Worm (Caenorhabditis elegans): ENCODE data around the gene fip-7.

Gene fip-7

DNA sequence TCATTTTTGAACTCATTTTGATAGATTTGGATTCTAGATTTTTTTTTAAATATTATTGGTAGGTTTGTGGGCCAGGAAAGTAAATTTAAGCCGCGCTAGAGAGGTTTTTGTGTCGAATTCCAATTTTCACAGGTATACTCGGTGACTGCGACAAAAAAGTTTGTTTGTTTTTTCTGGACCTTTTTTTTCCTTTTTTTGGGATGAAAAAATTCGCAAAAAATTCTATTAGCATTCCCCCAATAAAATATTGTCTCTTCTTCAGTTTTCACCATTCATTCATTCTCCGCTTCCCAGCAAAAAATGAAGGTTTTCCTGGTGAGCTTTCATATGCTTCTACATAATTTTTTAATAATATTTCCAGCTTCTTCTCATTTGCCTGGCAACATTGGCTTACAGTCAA lies 3.1 kb downstream of the fip-7 start, which contains the start of gene Y51H4A.936:
Gene Y51H4A.936, plus strand, starts transcription at position 301 of the 400 bp plus-strand sequence.
- TF ChIP-seq blmp-1 (tag; optimal IDR thresholded peaks at IDR 0.05) = no peak
- no peak for TF ChIP-seq zag-1 (tag; optimal IDR thresholded peaks at IDR 0.05)
- TF ChIP-seq egl-13 (tag; optimal IDR thresholded peaks at IDR 0.05) = no peak
- TF ChIP-seq unc-98 (GFP tag; IDR thresholded peaks at IDR 0.05) = no peak
- TF ChIP-seq Y116A8C.19 (tag; optimal IDR thresholded peaks at IDR 0.05; ENCODE audit: borderline replicate concordance) = no peak
- no peak for TF ChIP-seq ceh-8 (GFP tag; optimal IDR thresholded peaks at IDR 0.05)
- TF ChIP-seq snpc-4 (tag; optimal IDR thresholded peaks at IDR 0.05) = no peak
- TF ChIP-seq ceh-82 (tag; optimal IDR thresholded peaks at IDR 0.05) = no peak
- TF ChIP-seq irx-1 (tag; optimal IDR thresholded peaks at IDR 0.05) = no peak
- TF ChIP-seq zip-4 (GFP tag; optimal IDR thresholded peaks at IDR 0.05) = no peak
- TF ChIP-seq ets-5 (GFP tag; IDR thresholded peaks at IDR 0.05) = no peak
- no peak for TF ChIP-seq mab-9 (GFP tag; IDR thresholded peaks at IDR 0.05)
- TF ChIP-seq mdl-1 (tag; optimal IDR thresholded peaks at IDR 0.05) = no peak
- no peak for TF ChIP-seq vab-15 (tag; optimal IDR thresholded peaks at IDR 0.05)
- no peak for TF ChIP-seq jun-1 (tag; optimal IDR thresholded peaks at IDR 0.05)
- no peak for TF ChIP-seq swsn-7 (tag; optimal IDR thresholded peaks at IDR 0.05)
- TF ChIP-seq sup-37 (GFP tag; optimal IDR thresholded peaks at IDR 0.05) = no peak
- no peak for TF ChIP-seq fkh-10 (GFP tag; optimal IDR thresholded peaks at IDR 0.05)
- no peak for TF ChIP-seq F16B12.6 (tag; optimal IDR thresholded peaks at IDR 0.05)

DNA sequence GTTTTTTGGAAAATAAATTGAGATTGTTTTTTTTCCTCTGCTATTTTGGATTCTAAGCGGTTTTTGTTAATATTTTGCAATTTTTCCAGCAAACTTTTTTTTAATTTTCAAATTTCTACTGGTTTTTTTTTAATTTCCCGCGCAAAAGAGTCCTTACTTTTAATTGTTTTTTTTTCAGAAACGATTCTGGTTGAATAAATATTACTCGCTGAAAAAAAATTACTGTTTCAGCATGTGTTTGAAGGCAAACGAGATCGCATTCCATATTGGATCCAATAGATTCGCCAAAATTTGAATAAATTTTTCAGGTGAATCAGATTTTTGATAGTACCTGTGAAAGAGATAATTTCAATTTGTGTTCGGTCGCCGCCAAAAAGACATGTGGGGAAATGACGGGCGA lies 3.8 kb downstream of the fip-7 start:
- TF ChIP-seq ceh-88 (GFP tag; IDR thresholded peaks at IDR 0.05) = no peak
- TF ChIP-seq mdl-1 (tag; optimal IDR thresholded peaks at IDR 0.05) = no peak
- no peak for TF ChIP-seq F16B12.6 (tag; optimal IDR thresholded peaks at IDR 0.05)
- TF ChIP-seq nhr-90 (tag; optimal IDR thresholded peaks at IDR 0.05; ENCODE audit: poor library complexity) = no peak
- no peak for TF ChIP-seq unc-86 (tag; optimal IDR thresholded peaks at IDR 0.05)
- no peak for TF ChIP-seq egl-13 (tag; optimal IDR thresholded peaks at IDR 0.05)
- TF ChIP-seq ces-1 (GFP tag; optimal IDR thresholded peaks at IDR 0.05) = no peak
- TF ChIP-seq fkh-8 (tag; optimal IDR thresholded peaks at IDR 0.05) = no peak
- TF ChIP-seq nhr-71 (tag; optimal IDR thresholded peaks at IDR 0.05) = no peak
- no peak for TF ChIP-seq ztf-4 (tag; optimal IDR thresholded peaks at IDR 0.05)
- no peak for TF ChIP-seq nhr-11 (tag; optimal IDR thresholded peaks at IDR 0.05)
- TF ChIP-seq vab-15 (tag; optimal IDR thresholded peaks at IDR 0.05) = no peak
- no peak for TF ChIP-seq nhr-76 (tag; optimal IDR thresholded peaks at IDR 0.05)
- no peak for TF ChIP-seq unc-130 (tag; optimal IDR thresholded peaks at IDR 0.05)
- TF ChIP-seq unc-30 (tag; optimal IDR thresholded peaks at IDR 0.05) = no peak
- TF ChIP-seq ceh-8 (GFP tag; optimal IDR thresholded peaks at IDR 0.05) = no peak
- no peak for TF ChIP-seq nhr-85 (tag)
- TF ChIP-seq tbx-2 (tag; optimal IDR thresholded peaks at IDR 0.05) = no peak
- TF ChIP-seq irx-1 (tag; optimal IDR thresholded peaks at IDR 0.05) = no peak
- TF ChIP-seq efl-3 (GFP tag; optimal IDR thresholded peaks at IDR 0.05) = no peak

DNA sequence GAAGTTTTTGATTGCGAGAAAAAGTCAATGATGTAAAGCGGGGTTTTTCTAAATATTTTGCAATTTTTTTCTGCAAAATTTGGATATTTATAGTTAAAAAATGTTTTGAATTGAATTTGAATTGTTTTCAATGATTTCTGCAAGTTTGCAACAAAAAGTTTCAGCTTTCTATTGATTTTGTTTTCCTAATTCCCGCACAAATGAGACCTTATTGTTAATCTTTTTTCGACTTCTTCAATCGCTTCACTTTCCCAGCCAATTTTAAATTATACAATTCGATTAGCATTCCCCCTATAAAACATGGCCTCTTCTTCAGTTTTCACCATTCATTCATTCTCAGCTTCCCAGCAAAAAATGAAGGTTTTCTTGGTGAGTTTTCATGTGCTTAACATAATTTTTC lies 4.6 kb downstream of the fip-7 start, which contains the start of gene fipr-27:
Gene fipr-27, plus strand, starts transcription at position 301 of the 400 bp plus-strand sequence.
- TF ChIP-seq ztf-4 (tag; optimal IDR thresholded peaks at IDR 0.05) = no peak
- no peak for TF ChIP-seq ama-1 (optimal IDR thresholded peaks at IDR 0.05)
- no peak for TF ChIP-seq unc-130 (tag; optimal IDR thresholded peaks at IDR 0.05)
- no peak for TF ChIP-seq ets-5 (GFP tag; IDR thresholded peaks at IDR 0.05)
- no peak for TF ChIP-seq C34B4.2 (tag; optimal IDR thresholded peaks at IDR 0.05)
- no peak for TF ChIP-seq mep-1 (tag; optimal IDR thresholded peaks at IDR 0.05)

DNA sequence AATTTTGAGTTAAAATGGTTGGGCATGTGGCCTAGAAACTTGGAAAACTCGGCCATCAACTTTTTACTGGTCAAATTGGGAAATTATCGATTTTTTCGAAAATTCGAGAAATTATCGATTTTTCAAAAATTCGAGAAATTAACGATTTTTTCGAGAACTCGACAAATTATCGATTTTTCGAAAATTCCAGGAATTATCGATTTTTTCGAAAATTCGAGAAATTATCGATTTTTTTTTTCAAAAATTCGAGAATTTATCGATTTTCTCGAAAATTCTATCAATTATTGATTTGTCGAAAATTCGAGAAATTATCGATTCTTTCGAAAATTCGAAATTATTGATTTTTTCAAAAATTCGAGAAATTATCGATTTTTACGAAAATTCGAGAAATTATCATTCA lies 17.8 kb downstream of the fip-7 start:
- TF ChIP-seq grh-1 (GFP tag; IDR thresholded peaks at IDR 0.05) (no peak), hpl-2 (GFP tag; optimal IDR thresholded peaks at IDR 0.05) (no peak), nhr-71 (tag; optimal IDR thresholded peaks at IDR 0.05) (no peak), nhr-85 (tag) (no peak), egl-27 (tag; optimal IDR thresholded peaks at IDR 0.05) (no peak), sup-37 (GFP tag; optimal IDR thresholded peaks at IDR 0.05) (no peak), xbp-1 (tag; optimal IDR thresholded peaks at IDR 0.05) (no peak), tlp-1 (tag; optimal IDR thresholded peaks at IDR 0.05) (no peak), lin-15B (tag; optimal IDR thresholded peaks at IDR 0.05) (no peak), F16B12.6 (tag; optimal IDR thresholded peaks at IDR 0.05) (no peak), snpc-4 (tag; optimal IDR thresholded peaks at IDR 0.05) (no peak), snu-23 (GFP tag; optimal IDR thresholded peaks at IDR 0.05) (no peak), hlh-17 (GFP tag; optimal IDR thresholded peaks at IDR 0.05; ENCODE audit: borderline replicate concordance) (no peak), zag-1 (tag; optimal IDR thresholded peaks at IDR 0.05) (no peak), nhr-77 (tag; optimal IDR thresholded peaks at IDR 0.05) (no peak), mdl-1 (tag; optimal IDR thresholded peaks at IDR 0.05) (no peak), fkh-4 (tag; optimal IDR thresholded peaks at IDR 0.05; ENCODE audit: borderline replicate concordance) (no peak)
